Worm (Caenorhabditis elegans) whole organism, L4 larva: Measurements from ENCODE around the gene D2021.4.

Experiments used
- R02D3.7 ChIP-seq: fragments of 150-350 bp; sonication (generic microtip); optimal IDR thresholded peaks from 3 replicates; lab custom pipeline; 2014; ENCODE audit warnings: missing biosample characterization, missing genetic modification characterization
- ama-1 ChIP-seq: fragments of 150-350 bp; optimal IDR thresholded peaks from 2 replicates; lab custom pipeline; 2014; ENCODE audit warnings: inconsistent platforms, mixed read lengths
- lsy-2 ChIP-seq, 2 experiments: fragments of 150-350 bp in 1 of 2; sonication (generic microtip) in 1 of 2; optimal IDR thresholded peaks; 2 replicates each; lab custom pipeline; 2014 to 2017; ENCODE audit warnings: missing biosample characterization in 2 of 2, missing genetic modification characterization in 2 of 2
- mdl-1 ChIP-seq, 2 experiments: fragments of 150-350 bp in 1 of 2; sonication (generic microtip) in 1 of 2; optimal IDR thresholded peaks; 2 replicates each; lab custom pipeline; 2014 to 2017; ENCODE audit warnings: missing biosample characterization in 2 of 2, missing genetic modification characterization in 2 of 2
- mxl-3 ChIP-seq: fragments of 200-800 bp; sonication (Bioruptor generic); optimal IDR thresholded peaks from 2 replicates; lab custom pipeline; 2018; ENCODE audit warnings: mild to moderate bottlenecking, missing genetic modification characterization, missing compliant biosample characterization
- nhr-11 ChIP-seq: fragments of 150-350 bp; optimal IDR thresholded peaks from 2 replicates; lab custom pipeline; 2014; ENCODE audit warnings: missing biosample characterization, missing genetic modification characterization
- nhr-6 ChIP-seq: fragments of 150-350 bp; optimal IDR thresholded peaks from 2 replicates; lab custom pipeline; 2014; ENCODE audit warnings: missing biosample characterization, missing genetic modification characterization
- nhr-76 ChIP-seq: fragments of 150-350 bp; optimal IDR thresholded peaks from 2 replicates; lab custom pipeline; 2014; ENCODE audit warnings: missing biosample characterization, missing genetic modification characterization
- saeg-2 ChIP-seq: fragments of 200-800 bp; sonication (Bioruptor generic); IDR thresholded peaks from 2 replicates; pipeline ENCODE4 v1.3.6; 2022; ENCODE audit warnings: missing genetic modification reagents, missing genetic modification characterization, missing compliant biosample characterization
- zag-1 ChIP-seq: fragments of 150-350 bp; optimal IDR thresholded peaks from 2 replicates; lab custom pipeline; 2014; ENCODE audit warnings: missing biosample characterization, missing genetic modification characterization

DNA sequence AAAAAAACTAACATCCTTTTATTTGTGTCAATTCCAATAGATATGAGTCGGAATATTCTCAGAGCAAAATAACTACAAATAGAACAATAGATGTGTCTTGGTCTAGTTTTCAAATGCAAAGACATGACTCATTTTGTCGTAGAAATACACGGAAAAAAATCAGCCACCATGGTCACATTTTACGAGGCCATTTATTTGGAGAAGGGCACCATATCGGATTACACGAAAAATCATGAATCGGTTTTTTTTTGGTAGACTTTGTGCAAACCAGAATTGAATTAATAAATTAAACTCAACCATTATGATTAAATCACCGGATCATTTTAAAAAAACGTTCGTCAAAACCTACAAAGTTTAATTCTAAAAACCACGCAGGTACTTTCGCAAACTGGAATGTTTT is 28.5 kb downstream of the D2021.4 start, which contains the start of gene H03E18.2:
- TF ChIP-seq nhr-11 (tag; lab: Kevin White, UChicago) = no peak
- no peak for TF ChIP-seq saeg-2
- TF ChIP-seq nhr-76 (tag; lab: Kevin White, UChicago) = no peak
- no peak for TF ChIP-seq nhr-6 (tag; lab: Kevin White, UChicago)
- TF ChIP-seq R02D3.7 (tag; lab: Kevin White, UChicago) = no peak
- TF ChIP-seq lsy-2 (tag; optimal IDR thresholded peaks at IDR 0.05; lab: Kevin White, UChicago) = no peak
- no peak for TF ChIP-seq mdl-1 (tag; optimal IDR thresholded peaks at IDR 0.05; lab: Kevin White, UChicago)
- no peak for TF ChIP-seq zag-1
- no peak for TF ChIP-seq mxl-3 (GFP tag; lab: Kevin White, UChicago)
- TF ChIP-seq ama-1 = no peak
